Worm (Caenorhabditis elegans): ENCODE measurements around the gene F01D5.10.
A peak's percentile ranks its signal among the peaks of the same experiment; 100 is the strongest.

- peak; percentile 35 for TF ChIP-seq snpc-4 (tag; optimal IDR thresholded peaks at IDR 0.05)
- TF ChIP-seq zag-1 (tag; optimal IDR thresholded peaks at IDR 0.05), result no peak
- TF ChIP-seq nhr-237 (tag; optimal IDR thresholded peaks at IDR 0.05), result no peak
- TF ChIP-seq ztf-11 (tag; optimal IDR thresholded peaks at IDR 0.05), result no peak
- no peak for TF ChIP-seq nhr-11 (tag; optimal IDR thresholded peaks at IDR 0.05)
These were observed 30.4 kb upstream of the F01D5.10 start for ce11 chrII:14051474-14051934.

Data from whole organism, L2 larva.